Fruit fly (Drosophila melanogaster): ENCODE measurements around the gene CG1792.

Gene CG1792

DNA sequence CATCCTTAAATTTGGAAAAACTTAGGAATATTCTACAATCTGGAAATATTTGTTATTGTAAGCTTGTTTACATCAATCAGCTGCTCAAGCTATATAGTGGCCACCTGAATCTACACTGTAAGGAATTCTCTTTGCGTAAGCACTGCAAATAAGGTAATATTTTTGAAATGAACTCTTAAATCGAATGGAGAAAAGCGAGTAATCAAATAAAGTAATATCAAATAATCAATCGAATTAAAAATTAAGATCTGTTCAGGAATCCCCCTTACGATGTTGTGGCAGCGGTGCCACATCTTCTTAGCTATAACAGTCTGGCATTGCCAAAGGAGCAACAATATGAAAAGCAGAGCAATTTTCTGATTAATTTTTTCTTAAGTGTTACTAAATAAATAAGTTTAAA lies at the start of gene CG1792, which contains the start of gene Mnat9 (continued):
- TF ChIP-seq B-H2 (GFP tag; optimal IDR thresholded peaks at IDR 0.05): peak; percentile 94
- peak; percentile 94 for TF ChIP-seq CG6683 (GFP tag; optimal IDR thresholded peaks at IDR 0.05)
- TF ChIP-seq C15 (GFP tag; IDR thresholded peaks at IDR 0.05): peak; percentile 98
- TF ChIP-seq fu2 (GFP tag; optimal IDR thresholded peaks at IDR 0.05): peak; percentile 99
- TF ChIP-seq slou (GFP tag; optimal IDR thresholded peaks at IDR 0.05): peak; percentile 97
- peak; percentile 82 for TF ChIP-seq CG10431 (GFP tag; optimal IDR thresholded peaks at IDR 0.05)
- peak; percentile 97 for TF ChIP-seq nau (GFP tag; optimal IDR thresholded peaks at IDR 0.05)
- peak; percentile 91 for TF ChIP-seq run (tag; optimal IDR thresholded peaks at IDR 0.05)
- TF ChIP-seq Dll (GFP tag; IDR thresholded peaks at IDR 0.05; ENCODE audit: partially characterized antibody): 0 out of 4 replicates have a peak, but pooled peaks have one; percentile 37
- TF ChIP-seq PHDP (tag; optimal IDR thresholded peaks at IDR 0.05): peak; percentile 98
- peak; percentile 98 for TF ChIP-seq CG16815 (GFP tag; optimal IDR thresholded peaks at IDR 0.05)
- peak; percentile 95 for TF ChIP-seq CG3407 (GFP tag; optimal IDR thresholded peaks at IDR 0.05)
- TF ChIP-seq CG1603 (tag; optimal IDR thresholded peaks at IDR 0.05): peak; percentile 99
- TF ChIP-seq jigr1 (GFP tag; IDR thresholded peaks at IDR 0.05): peak; percentile 94
- TF ChIP-seq Kr (GFP tag; optimal IDR thresholded peaks at IDR 0.05): no peak
- TF ChIP-seq aop (GFP tag; IDR thresholded peaks at IDR 0.05): peak; percentile 98
- TF ChIP-seq CG4404 (GFP tag; IDR thresholded peaks at IDR 0.05): peak; percentile 96
- no peak for TF ChIP-seq abd-A (tag; optimal IDR thresholded peaks at IDR 0.05)
- TF ChIP-seq D19B (GFP tag; optimal IDR thresholded peaks at IDR 0.05): peak; percentile 93
- TF ChIP-seq CG4282 (GFP tag; optimal IDR thresholded peaks at IDR 0.05): peak; percentile 97
- TF ChIP-seq CG11456 (GFP tag; IDR thresholded peaks at IDR 0.05): peak; percentile 100
- peak; percentile 99 for TF ChIP-seq CG17612 (GFP tag; IDR thresholded peaks at IDR 0.05)
- peak; percentile 99 for TF ChIP-seq NFAT (GFP tag; IDR thresholded peaks at IDR 0.05)
- TF ChIP-seq CG17361 (GFP tag; IDR thresholded peaks at IDR 0.05): peak; percentile 98
- peak; percentile 89 for TF ChIP-seq CG10321 (GFP tag; IDR thresholded peaks at IDR 0.05)
- TF ChIP-seq Bgb (GFP tag; IDR thresholded peaks at IDR 0.05; ENCODE audit: partially characterized antibody): no peak
- peak; percentile 98 for TF ChIP-seq Six4 (GFP tag; optimal IDR thresholded peaks at IDR 0.05)
- peak; percentile 83 for TF ChIP-seq zf30C (GFP tag; optimal IDR thresholded peaks at IDR 0.05)
- peak; percentile 97 for TF ChIP-seq trh (GFP tag; optimal IDR thresholded peaks at IDR 0.05)
- TF ChIP-seq CG7987 (GFP tag; optimal IDR thresholded peaks at IDR 0.05): peak; percentile 98
- TF ChIP-seq CG9817 (tag; optimal IDR thresholded peaks at IDR 0.05): peak; percentile 98
- TF ChIP-seq Hey (tag; optimal IDR thresholded peaks at IDR 0.05): peak; percentile 82
- TF ChIP-seq CG15514 (GFP tag; optimal IDR thresholded peaks at IDR 0.05): peak; percentile 95
- TF ChIP-seq CG4424 (GFP tag; optimal IDR thresholded peaks at IDR 0.05): peak; percentile 99
- peak; percentile 99 for TF ChIP-seq CG3726 (GFP tag; IDR thresholded peaks at IDR 0.05)
- TF ChIP-seq insv (GFP tag; optimal IDR thresholded peaks at IDR 0.05): peak; percentile 23 to 65
- peak; percentile 98 for TF ChIP-seq Dek (tag; optimal IDR thresholded peaks at IDR 0.05)
- peak; percentile 98 for TF ChIP-seq zen (tag; optimal IDR thresholded peaks at IDR 0.05)
- peak; percentile 98 for TF ChIP-seq Meics (GFP tag; optimal IDR thresholded peaks at IDR 0.05)
- peak; percentile 99 for TF ChIP-seq Ssrp (tag; optimal IDR thresholded peaks at IDR 0.05)
- peak; percentile 98 for TF ChIP-seq jing (GFP tag; optimal IDR thresholded peaks at IDR 0.05)
- no peak for TF ChIP-seq CG42726 (GFP tag; IDR thresholded peaks at IDR 0.05; ENCODE audit: partially characterized antibody)
- peak; percentile 99 for TF ChIP-seq dati (GFP tag; IDR thresholded peaks at IDR 0.05)
- peak; percentile 99 for TF ChIP-seq Abd-B (GFP tag; optimal IDR thresholded peaks at IDR 0.05)
- peak; percentile 98 for TF ChIP-seq CG18599 (GFP tag; optimal IDR thresholded peaks at IDR 0.05)
- TF ChIP-seq E2f2 (GFP tag; IDR thresholded peaks at IDR 0.05): peak; percentile 86
- TF ChIP-seq fd3F (GFP tag; optimal IDR thresholded peaks at IDR 0.05): peak; percentile 98
- TF ChIP-seq CG3065 (GFP tag; optimal IDR thresholded peaks at IDR 0.05): peak; percentile 97
- TF ChIP-seq Dip3 (GFP tag; optimal IDR thresholded peaks at IDR 0.05): peak; percentile 99
- peak; percentile 33 for TF ChIP-seq CG7745 (tag; optimal IDR thresholded peaks at IDR 0.05)

All from whole organism, embryonic.